Worm (Caenorhabditis elegans) whole organism, L1 larva: ENCODE data around the gene D1046.2.

ENCODE experiments used
- ama-1 ChIP-seq: fragments of 150-350 bp; optimal IDR thresholded peaks from 2 replicates; lab custom pipeline; 2014
- ceh-82 ChIP-seq, 3 experiments: fragments of 150-350 bp in 1 of 3; sonication (generic microtip) in 2 of 3; optimal IDR thresholded peaks; 2 replicates each; lab custom pipeline; 2014 to 2017; ENCODE audit warnings: missing biosample characterization in 3 of 3, missing genetic modification characterization in 3 of 3
- hlh-4 ChIP-seq: sonication (generic microtip); optimal IDR thresholded peaks from 2 replicates; lab custom pipeline; 2016; ENCODE audit warnings: mild to moderate bottlenecking, missing genetic modification characterization, missing compliant biosample characterization
- mab-9 ChIP-seq: fragments of 200-800 bp; sonication (Bioruptor generic); IDR thresholded peaks from 2 replicates; pipeline ENCODE4 v1.3.6; 2022; ENCODE audit warnings: missing genetic modification reagents, missing genetic modification characterization, missing compliant biosample characterization
- mdl-1 ChIP-seq, 2 experiments: fragments of 150-350 bp; optimal IDR thresholded peaks; 2 replicates each; lab custom pipeline; 2014 to 2017; ENCODE audit warnings: missing biosample characterization in 2 of 2, missing genetic modification characterization in 2 of 2, inconsistent platforms in 1 of 2
- nhr-76 ChIP-seq: sonication (generic microtip); optimal IDR thresholded peaks from 2 replicates; lab custom pipeline; 2017; ENCODE audit warnings: missing biosample characterization, missing genetic modification characterization
- nhr-84 ChIP-seq: sonication (generic microtip); optimal IDR thresholded peaks from 2 replicates; lab custom pipeline; 2017; ENCODE audit warnings: missing biosample characterization, missing genetic modification characterization
- snpc-4 ChIP-seq: fragments of 150-350 bp; optimal IDR thresholded peaks from 2 replicates; lab custom pipeline; 2014; ENCODE audit warnings: missing biosample characterization, missing genetic modification characterization
- snu-23 ChIP-seq: sonication (generic microtip); optimal IDR thresholded peaks from 2 replicates; lab custom pipeline; 2016; ENCODE audit warnings: missing genetic modification characterization, missing compliant biosample characterization
- tbx-2 ChIP-seq: sonication (generic microtip); optimal IDR thresholded peaks from 2 replicates; lab custom pipeline; 2016; ENCODE audit warnings: missing genetic modification characterization, missing compliant biosample characterization
- unc-98 ChIP-seq: fragments of 200-800 bp; sonication (Bioruptor generic); IDR thresholded peaks from 2 replicates; pipeline ENCODE4 v1.3.6; 2022; ENCODE audit warnings: missing genetic modification characterization, missing compliant biosample characterization
- zag-1 ChIP-seq: fragments of 150-350 bp; optimal IDR thresholded peaks from 2 replicates; lab custom pipeline; 2014; ENCODE audit warnings: missing biosample characterization, missing genetic modification characterization
- ztf-11 ChIP-seq, 2 experiments: sonication (generic microtip); optimal IDR thresholded peaks; 2 replicates each; lab custom pipeline; 2016 to 2017; ENCODE audit warnings: missing genetic modification characterization in 2 of 2, missing biosample characterization in 1 of 2, missing compliant biosample characterization in 1 of 2

Gene D1046.2

ce11 chrIV:8879810-8880209 is 46.1 kb downstream of the D1046.2 start, which contains the start of gene npax-4:
Gene npax-4, minus strand, starts transcription at chrIV:8879910.
- TF ChIP-seq hlh-4, result no peak
- TF ChIP-seq snu-23 (GFP tag; lab: Kevin White, UChicago), result no peak
- TF ChIP-seq mab-9, result no peak
- no peak for TF ChIP-seq zag-1
- TF ChIP-seq mdl-1 (tag; optimal IDR thresholded peaks at IDR 0.05; lab: Kevin White, UChicago), result no peak
- no peak for TF ChIP-seq unc-98
- TF ChIP-seq snpc-4, result no peak
- TF ChIP-seq nhr-76, result no peak
- TF ChIP-seq nhr-84, result no peak
- no peak for TF ChIP-seq ceh-82 (tag; optimal IDR thresholded peaks at IDR 0.05; lab: Kevin White, UChicago)
- TF ChIP-seq tbx-2 (tag; lab: Kevin White, UChicago), result no peak
- no peak for TF ChIP-seq ztf-11 (tag; optimal IDR thresholded peaks at IDR 0.05; lab: Kevin White, UChicago)
- TF ChIP-seq ama-1 (lab: Kevin White, UChicago), result no peak
